Fruit fly (Drosophila melanogaster): ENCODE results near the gene eIF4EHP.

The eIF4EHP gene

DNA sequence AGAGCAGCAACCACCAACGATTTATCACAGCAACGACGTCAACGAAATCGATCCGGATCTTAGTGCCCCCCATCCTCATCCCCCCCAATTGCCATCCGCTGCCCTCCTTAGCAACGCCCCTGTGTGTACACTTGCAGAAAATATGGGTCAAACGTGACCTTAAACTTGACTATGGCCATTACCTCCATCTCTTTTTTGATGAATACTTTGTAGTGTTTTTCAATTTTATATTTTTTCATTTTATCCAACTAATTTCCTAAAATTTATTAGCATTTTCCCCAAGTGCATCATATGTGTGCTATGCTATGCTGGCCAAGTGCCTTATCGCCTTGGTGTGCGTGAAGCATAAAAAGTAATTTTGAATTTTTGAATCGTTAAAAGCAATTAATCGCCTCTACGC, 34.2 kb upstream of the eIF4EHP start (continued):
- TF ChIP-seq sima (GFP tag; optimal IDR thresholded peaks at IDR 0.05) (no peak), CG12219 (GFP tag; optimal IDR thresholded peaks at IDR 0.05) (no peak), CG2116 (GFP tag; optimal IDR thresholded peaks at IDR 0.05) (no peak), CTCF (GFP tag; optimal IDR thresholded peaks at IDR 0.05) (no peak), CG12659 (GFP tag; optimal IDR thresholded peaks at IDR 0.05) (no peak), oc (tag; optimal IDR thresholded peaks at IDR 0.05) (no peak), Pdp1 (GFP tag; optimal IDR thresholded peaks at IDR 0.05) (peak in 1 of 2 experiments; percentile 6), Hand (GFP tag; optimal IDR thresholded peaks at IDR 0.05) (no peak), ATbp (GFP tag; optimal IDR thresholded peaks at IDR 0.05) (peak; percentile 26), HLH4C (GFP tag; IDR thresholded peaks at IDR 0.05; ENCODE audit: partially characterized antibody) (no peak), NC2α (GFP tag; optimal IDR thresholded peaks at IDR 0.05) (no peak), CG2129 (GFP tag; IDR thresholded peaks at IDR 0.05; ENCODE audit: partially characterized antibody) (no peak), Ssrp (tag; optimal IDR thresholded peaks at IDR 0.05) (peak; percentile 7), lab (GFP tag; optimal IDR thresholded peaks at IDR 0.05) (peak; percentile 24), amos (GFP tag; IDR thresholded peaks at IDR 0.05; ENCODE audit: partially characterized antibody) (no peak), tio (GFP tag; optimal IDR thresholded peaks at IDR 0.05) (no peak), dmrt11E (tag; optimal IDR thresholded peaks at IDR 0.05) (peak; percentile 23), CG16779 (GFP tag; IDR thresholded peaks at IDR 0.05) (no peak), salm (tag; optimal IDR thresholded peaks at IDR 0.05) (no peak), CG17359 (tag; optimal IDR thresholded peaks at IDR 0.05) (peak; percentile 49), pb (GFP tag; optimal IDR thresholded peaks at IDR 0.05) (no peak), mld (GFP tag; IDR thresholded peaks at IDR 0.05; ENCODE audit: partially characterized antibody) (no peak), Dip3 (GFP tag; optimal IDR thresholded peaks at IDR 0.05) (no peak), bigmax (GFP tag; optimal IDR thresholded peaks at IDR 0.05) (no peak), CG11695 (GFP tag; IDR thresholded peaks at IDR 0.05) (peak; percentile 59; the same call in 1 of the 3 replicates), dati (GFP tag; IDR thresholded peaks at IDR 0.05) (no peak), ewg (GFP tag; optimal IDR thresholded peaks at IDR 0.05) (peak; percentile 15), schlank (tag; optimal IDR thresholded peaks at IDR 0.05) (no peak), CG18011 (GFP tag; optimal IDR thresholded peaks at IDR 0.05) (no peak), Fer2 (tag; optimal IDR thresholded peaks at IDR 0.05) (no peak), ap (GFP tag; IDR thresholded peaks at IDR 0.05) (peak; percentile 35; the same call in 1 of the 2 replicates)

DNA sequence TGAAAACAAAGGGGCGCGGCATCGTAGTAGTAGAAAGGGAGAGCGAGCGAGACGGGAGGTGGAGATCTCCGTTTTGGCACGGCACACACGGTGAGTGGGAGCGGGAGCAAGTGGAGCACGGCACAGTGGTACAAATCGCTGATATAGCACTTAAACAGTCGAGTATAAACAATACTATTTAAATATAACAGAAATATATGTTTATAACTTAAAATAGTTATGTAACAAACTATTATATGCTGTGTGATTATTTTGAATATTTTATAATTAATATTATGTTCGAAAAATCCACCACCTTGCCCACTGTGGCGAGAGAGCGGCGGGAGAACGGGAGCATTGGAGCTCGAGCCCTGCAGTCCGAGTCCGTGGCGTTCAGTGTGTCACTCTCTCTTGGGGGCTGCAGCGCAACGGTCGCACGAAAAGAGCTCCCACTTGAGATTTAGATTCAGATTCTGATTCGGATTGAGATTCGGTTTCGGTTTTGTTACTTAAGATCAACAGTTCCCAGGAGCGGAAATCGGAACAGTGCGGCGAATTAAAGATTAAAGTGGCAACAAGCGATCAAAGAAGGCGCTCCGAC, 32.3 kb upstream of the eIF4EHP start, which contains the start of gene Kal1:
Gene Kal1 (plus strand): TSS at position 383 of the 580 bp plus-strand sequence.
- TF ChIP-seq D19A (tag; optimal IDR thresholded peaks at IDR 0.05) (peak; percentile 93), pum (GFP tag; optimal IDR thresholded peaks at IDR 0.05) (peak; percentile 34), CG18262 (tag; optimal IDR thresholded peaks at IDR 0.05) (peak; percentile 96), CG33213 (GFP tag; optimal IDR thresholded peaks at IDR 0.05) (peak; percentile 2), CG7372 (GFP tag; IDR thresholded peaks at IDR 0.05) (peak; percentile 73), CG12744 (GFP tag; optimal IDR thresholded peaks at IDR 0.05) (no peak), Max (GFP tag; optimal IDR thresholded peaks at IDR 0.05) (peak; percentile 74), Fer3 (tag; optimal IDR thresholded peaks at IDR 0.05) (peak; percentile 88), Six4 (GFP tag; optimal IDR thresholded peaks at IDR 0.05) (peak; percentile 91), CG4617 (GFP tag; optimal IDR thresholded peaks at IDR 0.05; ENCODE audit: borderline replicate concordance) (peak; percentile 65), Pdp1 (GFP tag; optimal IDR thresholded peaks at IDR 0.05) (peak; percentile 19 to 71), CG14014 (GFP tag; IDR thresholded peaks at IDR 0.05) (peak; percentile 83; the same call in 1 of the 2 replicates), CG15269 (tag; optimal IDR thresholded peaks at IDR 0.05) (peak; percentile 93), CG13424 (tag; optimal IDR thresholded peaks at IDR 0.05) (peak; percentile 95), CG6813 (GFP tag; optimal IDR thresholded peaks at IDR 0.05) (peak; percentile 91), Asciz (GFP tag; optimal IDR thresholded peaks at IDR 0.05) (peak; percentile 96), CG14050 (GFP tag; IDR thresholded peaks at IDR 0.05) (peak; percentile 91), Opbp (GFP tag; IDR thresholded peaks at IDR 0.05; ENCODE audit: partially characterized antibody) (no peak), B-H2 (GFP tag; optimal IDR thresholded peaks at IDR 0.05) (no peak), Hmr (GFP tag; optimal IDR thresholded peaks at IDR 0.05) (peak; percentile 86)
